Fruit fly (Drosophila melanogaster) whole organism, pupa: ENCODE data around the gene Aptx.
A peak's percentile ranks its signal among the peaks of the same experiment; 100 is the strongest.

Experiments used
- CG10348 ChIP-seq: fragments of 200-800 bp; sonication (Bioruptor generic); IDR thresholded peaks from 2 replicates; pipeline ENCODE4 v1.3.6; 2022; ENCODE audit warnings: missing biosample characterization, missing genetic modification characterization
- CG12605 ChIP-seq: fragments of 200-800 bp; sonication (Bioruptor generic); IDR thresholded peaks from 2 replicates; pipeline ENCODE4 v1.3.6; 2022; ENCODE audit warnings: missing biosample characterization, missing genetic modification characterization
- CG13204 ChIP-seq: fragments of 200-800 bp; sonication (Bioruptor generic); optimal IDR thresholded peaks from 2 replicates; lab custom pipeline; 2018; ENCODE audit warnings: missing biosample characterization, mild to moderate bottlenecking, missing genetic modification characterization, moderate library complexity
- CG14655 ChIP-seq: fragments of 200-800 bp; sonication (Bioruptor generic); optimal IDR thresholded peaks from 3 replicates; lab custom pipeline; 2017; ENCODE audit warnings: mild to moderate bottlenecking, missing biosample characterization, missing genetic modification reagents, missing genetic modification characterization
- CG15710 ChIP-seq: fragments of 200-800 bp; sonication (Bioruptor generic); optimal IDR thresholded peaks from 2 replicates; lab custom pipeline; 2018; ENCODE audit warnings: missing biosample characterization, mild to moderate bottlenecking, missing genetic modification characterization, moderate library complexity
- CG17806 ChIP-seq: fragments of 200-800 bp; sonication (Bioruptor generic); optimal IDR thresholded peaks from 2 replicates; lab custom pipeline; 2018; ENCODE audit warnings: missing biosample characterization, mild to moderate bottlenecking, missing genetic modification characterization, moderate library complexity
- CG32121 ChIP-seq: fragments of 200-800 bp; sonication (Bioruptor generic); IDR thresholded peaks from 2 replicates; pipeline ENCODE4 v1.3.6; 2022; ENCODE audit warnings: missing biosample characterization, missing genetic modification characterization
- CG34367 ChIP-seq: fragments of 200-800 bp; sonication (Bioruptor generic); optimal IDR thresholded peaks from 2 replicates; lab custom pipeline; 2018; ENCODE audit warnings: missing biosample characterization, mild to moderate bottlenecking, missing genetic modification characterization
- CG4496 ChIP-seq: fragments of 200-800 bp; sonication (Bioruptor generic); IDR thresholded peaks from 3 replicates; pipeline ENCODE4 v1.3.6; 2022; ENCODE audit warnings: missing biosample characterization, missing genetic modification characterization
- CG8301 ChIP-seq: fragments of 200-800 bp; sonication (Bioruptor generic); optimal IDR thresholded peaks from 2 replicates; lab custom pipeline; 2018; ENCODE audit warnings: missing biosample characterization, mild to moderate bottlenecking, missing genetic modification characterization
- CG9948 ChIP-seq: fragments of 200-800 bp; sonication (Bioruptor generic); optimal IDR thresholded peaks from 2 replicates; lab custom pipeline; 2018; ENCODE audit warnings: missing biosample characterization, mild to moderate bottlenecking, missing genetic modification characterization, moderate library complexity
- D1 ChIP-seq: fragments of 200-800 bp; sonication (Bioruptor generic); optimal IDR thresholded peaks from 2 replicates; lab custom pipeline; 2018; ENCODE audit warnings: missing biosample characterization, mild to moderate bottlenecking, missing genetic modification characterization, moderate library complexity
- EcR ChIP-seq: fragments of 200-800 bp; sonication (Bioruptor generic); optimal IDR thresholded peaks from 3 replicates; lab custom pipeline; 2019; ENCODE audit warnings: missing biosample characterization, missing genetic modification characterization, mild to moderate bottlenecking, moderate library complexity, missing genetic modification reagents
- Ets98B ChIP-seq: fragments of 200-800 bp; sonication (Bioruptor generic); IDR thresholded peaks from 2 replicates; pipeline ENCODE4 v1.3.6; 2022; ENCODE audit warnings: missing biosample characterization, missing genetic modification characterization
- Pif1A ChIP-seq: fragments of 200-800 bp; sonication (Bioruptor generic); optimal IDR thresholded peaks from 3 replicates; lab custom pipeline; 2016; ENCODE audit warnings: missing biosample characterization, missing genetic modification characterization
- Pif1B ChIP-seq: fragments of 200-800 bp; sonication (Bioruptor generic); optimal IDR thresholded peaks from 3 replicates; lab custom pipeline; 2016; ENCODE audit warnings: missing biosample characterization, missing genetic modification characterization
- Snoo ChIP-seq: fragments of 200-800 bp; sonication (Bioruptor generic); optimal IDR thresholded peaks from 3 replicates; lab custom pipeline; 2017; ENCODE audit warnings: missing biosample characterization, mild to moderate bottlenecking, missing genetic modification characterization, inconsistent platforms
- fd96Ca ChIP-seq: fragments of 200-800 bp; sonication (Bioruptor generic); IDR thresholded peaks from 3 replicates; pipeline ENCODE4 v1.3.6; 2022; ENCODE audit warnings: missing biosample characterization, missing genetic modification characterization
- gl ChIP-seq: fragments of 200-800 bp; sonication (Bioruptor generic); optimal IDR thresholded peaks from 2 replicates; lab custom pipeline; 2018; ENCODE audit warnings: missing biosample characterization, mild to moderate bottlenecking, missing genetic modification characterization
- rn ChIP-seq: fragments of 200-800 bp; sonication (Bioruptor generic); IDR thresholded peaks from 2 replicates; pipeline ENCODE4 v1.3.6; 2022; ENCODE audit warnings: missing biosample characterization, missing genetic modification characterization

The Aptx gene

dm6 chr3R:19398467-19398866 lies 4.8 kb upstream of the Aptx start, which contains the start of gene CG31244:
TSS of gene CG31244 (minus strand) at chr3R:19398567.
- TF ChIP-seq CG12605 (GFP tag; lab: Robert Waterston, UW) (no peak), Snoo (tag; lab: Kevin White, UChicago) (no peak), CG14655 (GFP tag; lab: Kevin White, UChicago) (no peak), CG32121 (GFP tag; lab: Robert Waterston, UW) (no peak), rn (GFP tag; lab: Robert Waterston, UW) (no peak)

DNA sequence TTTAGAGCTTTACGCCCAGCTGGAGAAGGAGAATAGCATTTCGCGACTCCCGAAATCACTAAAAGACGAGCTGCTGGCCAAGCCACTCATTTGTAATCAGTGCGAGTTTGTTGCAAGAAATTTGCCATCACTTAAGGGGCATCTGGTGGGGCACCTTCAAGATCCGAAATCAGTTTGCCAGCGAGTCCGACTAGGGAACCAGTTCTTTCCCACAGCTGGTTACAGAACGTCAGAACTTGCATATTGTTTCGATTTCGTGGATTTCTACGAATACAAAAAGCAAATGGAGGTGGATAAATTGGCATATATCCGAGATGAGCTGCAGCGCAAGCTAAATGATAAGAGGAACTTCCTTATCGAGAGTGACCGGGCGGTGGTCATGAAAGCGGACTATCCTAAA lies 1.0 kb downstream of the Aptx start:
- TF ChIP-seq CG9948, result no peak
- TF ChIP-seq Pif1A (GFP tag; lab: Kevin White, UChicago), result no peak
- no peak for TF ChIP-seq EcR (GFP tag; lab: Kevin White, UChicago)
- no peak for TF ChIP-seq CG34367 (tag; lab: Kevin White, UChicago)
- no peak for TF ChIP-seq Ets98B (GFP tag; lab: Robert Waterston, UW)
- no peak for TF ChIP-seq CG4496
- TF ChIP-seq Snoo (tag; lab: Kevin White, UChicago), result no peak
- TF ChIP-seq CG32121 (GFP tag; lab: Robert Waterston, UW), result no peak
- TF ChIP-seq CG15710, result no peak
- TF ChIP-seq gl (tag; lab: Kevin White, UChicago), result no peak
- TF ChIP-seq CG12605 (GFP tag; lab: Robert Waterston, UW), result no peak
- no peak for TF ChIP-seq CG14655 (GFP tag; lab: Kevin White, UChicago)
- no peak for TF ChIP-seq fd96Ca (GFP tag; lab: Robert Waterston, UW)
- no peak for TF ChIP-seq CG17806 (tag; lab: Kevin White, UChicago)
- no peak for TF ChIP-seq CG8301 (tag; lab: Kevin White, UChicago)
- TF ChIP-seq CG10348, result no peak
- TF ChIP-seq CG13204 (GFP tag; lab: Kevin White, UChicago), result no peak
- TF ChIP-seq D1 (tag; lab: Kevin White, UChicago), result no peak
- TF ChIP-seq, all 21 proteins: peak for 0

DNA sequence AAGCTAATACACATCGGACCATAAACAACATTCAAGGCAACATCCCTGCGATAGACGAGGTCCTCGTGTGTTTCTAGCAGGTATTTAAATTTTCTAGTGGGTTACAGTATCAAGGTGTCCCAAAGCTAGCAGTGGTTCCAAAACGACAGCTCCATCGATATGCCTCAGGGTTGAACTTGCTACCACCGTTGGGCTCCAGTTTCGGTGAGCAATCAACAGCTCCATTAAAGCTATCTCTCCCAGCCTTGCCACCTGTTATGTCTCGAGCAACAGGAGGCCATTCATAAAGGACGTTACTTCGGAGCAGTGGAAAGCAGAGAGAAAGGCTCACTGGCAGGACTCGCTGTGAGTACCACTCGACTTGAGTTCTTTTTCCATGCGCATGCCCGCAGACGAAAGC lies 3.6 kb downstream of the Aptx start:
- TF ChIP-seq EcR (GFP tag; lab: Kevin White, UChicago) (no peak), CG14655 (GFP tag; lab: Kevin White, UChicago) (no peak), CG12605 (GFP tag; lab: Robert Waterston, UW) (peak; percentile 73), gl (tag; lab: Kevin White, UChicago) (no peak)

- no peak for TF ChIP-seq fd96Ca (GFP tag; lab: Robert Waterston, UW)
- no peak for TF ChIP-seq rn (GFP tag; lab: Robert Waterston, UW)
- no peak for TF ChIP-seq D1 (tag; lab: Kevin White, UChicago)
- TF ChIP-seq CG9948, result no peak
- no peak for TF ChIP-seq CG4496
- no peak for TF ChIP-seq Snoo (tag; lab: Kevin White, UChicago)
- no peak for TF ChIP-seq Pif1B (GFP tag; lab: Kevin White, UChicago)
- TF ChIP-seq Ets98B (GFP tag; lab: Robert Waterston, UW), result no peak
- no peak for TF ChIP-seq CG34367 (tag; lab: Kevin White, UChicago)
- no peak for TF ChIP-seq gl (tag; lab: Kevin White, UChicago)
- no peak for TF ChIP-seq CG12605 (GFP tag; lab: Robert Waterston, UW)
- no peak for TF ChIP-seq CG13204 (GFP tag; lab: Kevin White, UChicago)
- no peak for TF ChIP-seq Pif1A (GFP tag; lab: Kevin White, UChicago)
- TF ChIP-seq CG10348, result no peak
- no peak for TF ChIP-seq CG17806 (tag; lab: Kevin White, UChicago)
- no peak for TF ChIP-seq CG14655 (GFP tag; lab: Kevin White, UChicago)
- TF ChIP-seq CG15710, result no peak
- TF ChIP-seq CG32121 (GFP tag; lab: Robert Waterston, UW), result no peak
These were observed 5.3 kb downstream of the Aptx start, which contains the start of gene CG11626 for dm6 chr3R:19408573-19408972. TSS of gene CG11626 (plus strand) at chr3R:19408873.

DNA sequence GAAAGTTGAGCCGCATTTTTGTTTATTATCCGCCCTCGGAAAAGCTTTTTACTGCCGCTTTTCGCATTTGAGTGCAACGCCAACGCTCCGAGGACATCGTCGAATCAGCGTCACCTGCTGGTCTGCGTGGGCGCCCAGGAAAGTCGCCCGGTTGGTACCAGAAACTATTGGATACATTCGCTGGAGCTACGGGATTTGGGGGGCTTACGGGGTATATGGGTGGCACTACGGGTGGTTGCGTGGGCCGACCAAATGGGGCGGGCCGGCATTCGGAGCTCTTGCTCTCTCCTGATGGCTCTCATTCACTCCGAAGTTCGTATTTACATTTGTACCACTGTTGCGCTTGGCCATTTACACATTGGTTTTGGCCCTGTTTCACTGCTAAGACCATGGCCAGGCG lies 8.1 kb downstream of the Aptx start:
- TF ChIP-seq CG10348 (no peak), Pif1B (GFP tag; lab: Kevin White, UChicago) (no peak), CG12605 (GFP tag; lab: Robert Waterston, UW) (no peak), CG8301 (tag; lab: Kevin White, UChicago) (no peak), CG15710 (no peak), gl (tag; lab: Kevin White, UChicago) (no peak), CG4496 (no peak), D1 (tag; lab: Kevin White, UChicago) (no peak), rn (GFP tag; lab: Robert Waterston, UW) (no peak), CG9948 (no peak), Pif1A (GFP tag; lab: Kevin White, UChicago) (no peak), Ets98B (GFP tag; lab: Robert Waterston, UW) (no peak), fd96Ca (GFP tag; lab: Robert Waterston, UW) (no peak), CG17806 (tag; lab: Kevin White, UChicago) (no peak), CG13204 (GFP tag; lab: Kevin White, UChicago) (no peak), CG14655 (GFP tag; lab: Kevin White, UChicago) (no peak), EcR (GFP tag; lab: Kevin White, UChicago) (no peak), Snoo (tag; lab: Kevin White, UChicago) (no peak), CG32121 (GFP tag; lab: Robert Waterston, UW) (no peak)

DNA sequence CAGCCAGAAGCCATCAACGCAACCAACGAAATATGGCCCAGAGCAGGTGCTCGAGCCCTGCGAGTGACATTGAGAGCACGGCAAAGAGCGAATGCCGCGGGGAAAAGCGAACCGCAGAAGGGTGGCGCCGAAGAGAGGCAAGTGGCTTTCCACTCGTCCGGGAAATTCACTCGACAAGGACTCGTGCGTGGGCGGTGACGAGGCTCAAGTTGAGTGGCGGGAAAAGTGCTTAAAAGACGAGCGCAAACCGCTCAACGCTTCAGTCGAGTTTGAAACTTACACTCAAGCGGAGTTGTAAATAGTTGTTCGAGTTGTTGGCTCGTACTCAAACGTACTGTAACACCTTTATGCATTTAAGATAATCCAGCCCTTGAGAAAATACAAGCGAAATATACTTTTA lies 9.2 kb downstream of the Aptx start, which contains the start of gene CG31221:
Gene CG31221, plus strand, starts transcription at position 256 of the 400 bp plus-strand sequence.
- TF ChIP-seq rn (GFP tag; lab: Robert Waterston, UW), result no peak
- TF ChIP-seq CG32121 (GFP tag; lab: Robert Waterston, UW), result no peak
- no peak for TF ChIP-seq CG15710
- no peak for TF ChIP-seq CG9948
- no peak for TF ChIP-seq D1 (tag; lab: Kevin White, UChicago)
- no peak for TF ChIP-seq CG17806 (tag; lab: Kevin White, UChicago)
